Worm (Caenorhabditis elegans): ENCODE data around the gene mtm-9.

DNA sequence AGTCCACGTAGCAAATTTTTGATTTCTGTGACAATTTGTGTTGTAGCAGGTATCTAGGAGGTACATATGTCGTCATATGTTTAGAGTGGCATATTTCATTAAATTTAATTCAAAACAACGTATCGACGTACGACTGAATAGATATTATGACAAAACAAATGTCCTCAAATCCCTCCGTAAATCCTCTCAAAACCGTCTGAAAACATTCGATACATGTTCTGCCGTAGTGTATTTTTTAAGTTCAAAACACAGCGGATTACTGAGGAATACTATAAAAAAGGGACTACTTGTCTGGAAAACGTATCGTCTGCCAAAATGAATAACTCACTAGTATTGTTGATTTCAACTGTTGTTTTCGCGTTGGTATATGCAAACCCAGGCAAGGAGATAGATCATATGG is 24.9 kb downstream of the mtm-9 start, which contains the start of gene R08E5.4:
- TF ChIP-seq unc-55 (GFP tag; optimal IDR thresholded peaks at IDR 0.05) (no peak), F13H6.1 (tag; optimal IDR thresholded peaks at IDR 0.05) (no peak), ama-1 (optimal IDR thresholded peaks at IDR 0.05) (no peak), zip-5 (tag; optimal IDR thresholded peaks at IDR 0.05) (no peak), pha-4 (tag; optimal IDR thresholded peaks at IDR 0.05) (no peak), ceh-34 (tag; optimal IDR thresholded peaks at IDR 0.05) (no peak), hlh-15 (tag; optimal IDR thresholded peaks at IDR 0.05) (no peak), C38D4.7 (GFP tag; optimal IDR thresholded peaks at IDR 0.05) (no peak), dve-1 (tag; optimal IDR thresholded peaks at IDR 0.05) (no peak), unc-86 (tag; optimal IDR thresholded peaks at IDR 0.05) (no peak), T23F11.4 (GFP tag; optimal IDR thresholded peaks at IDR 0.05) (no peak), unc-3 (GFP tag; conservative IDR thresholded peaks at IDR 0.05) (no peak), unc-3 (tag; optimal IDR thresholded peaks at IDR 0.05) (no peak)

Data from whole organism, late embryonic.